Worm (Caenorhabditis elegans) whole organism, midembryonic: Measurements from ENCODE around the gene enee-1.

ENCODE experiments used
- T22C8.4 ChIP-seq: fragments of 200-800 bp; sonication (Bioruptor generic); IDR thresholded peaks from 2 replicates; pipeline ENCODE4 v1.3.6; 2022; ENCODE audit warnings: missing genetic modification characterization, missing compliant biosample characterization
- cog-1 ChIP-seq: sonication (generic microtip); optimal IDR thresholded peaks from 2 replicates; lab custom pipeline; 2016; ENCODE audit warnings: missing genetic modification characterization, missing compliant biosample characterization
- flt-1 ChIP-seq: fragments of 200-800 bp; sonication (Bioruptor generic); IDR thresholded peaks from 2 replicates; pipeline ENCODE4 v1.3.6; 2022; ENCODE audit warnings: missing genetic modification characterization, missing compliant biosample characterization
- klf-2 ChIP-seq: fragments of 200-800 bp; sonication (Bioruptor generic); conservative IDR thresholded peaks from 2 replicates; pipeline ENCODE4 v1.3.6; 2022; ENCODE audit warnings: missing genetic modification reagents, missing genetic modification characterization, missing compliant biosample characterization
- med-1 ChIP-seq: sonication (generic microtip); optimal IDR thresholded peaks from 2 replicates; lab custom pipeline; 2017; ENCODE audit warnings: missing genetic modification characterization, mild to moderate bottlenecking, missing compliant biosample characterization, antibody characterized with exemption, missing genetic modification reagents; ENCODE audit not compliant: insufficient read depth
- ref-1 ChIP-seq: fragments of 200-800 bp; sonication (Bioruptor generic); conservative IDR thresholded peaks from 2 replicates; pipeline ENCODE4 v1.3.6; 2022; ENCODE audit warnings: missing genetic modification reagents, missing genetic modification characterization, missing compliant biosample characterization
- tab-1 ChIP-seq: fragments of 200-800 bp; sonication (Bioruptor generic); IDR thresholded peaks from 2 replicates; pipeline ENCODE4 v1.3.6; 2022; ENCODE audit warnings: missing genetic modification characterization, missing compliant biosample characterization
- ztf-23 ChIP-seq: fragments of 200-800 bp; sonication (Bioruptor generic); IDR thresholded peaks from 2 replicates; pipeline ENCODE4 v1.3.6; 2022; ENCODE audit warnings: missing genetic modification reagents, missing genetic modification characterization, missing compliant biosample characterization
- ztf-29 ChIP-seq: fragments of 200-800 bp; sonication (Bioruptor generic); IDR thresholded peaks from 2 replicates; pipeline ENCODE4 v1.3.6; 2022; ENCODE audit warnings: missing genetic modification reagents, missing genetic modification characterization, missing compliant biosample characterization

The enee-1 gene

ce11 chrII:19238-19637, 5.2 kb upstream of the enee-1 start, which contains the start of gene gmeb-1:
Gene gmeb-1, plus strand, starts transcription at chrII:19538.
- TF ChIP-seq flt-1 (GFP tag; lab: Robert Waterston, UW) (no peak), T22C8.4 (no peak)

DNA sequence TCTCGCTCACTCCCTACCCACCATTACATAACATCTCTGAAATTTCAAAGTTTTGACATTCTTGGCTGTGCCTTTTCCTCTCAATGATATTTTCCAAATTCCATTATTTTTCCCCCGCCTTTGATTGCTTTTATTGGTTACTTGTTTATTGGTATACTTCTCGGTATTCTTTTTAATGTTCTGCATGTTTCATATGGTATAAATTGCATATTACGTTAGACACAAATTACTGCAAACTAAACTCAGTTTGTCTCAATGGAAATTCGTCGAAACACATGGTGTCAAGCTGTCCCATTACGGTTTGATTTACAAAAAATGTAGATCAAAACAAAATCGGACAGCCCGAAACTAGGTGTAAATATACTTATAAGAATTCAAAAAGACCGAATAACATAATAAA, 2.5 kb upstream of the enee-1 start:
- TF ChIP-seq ztf-23 (no peak), flt-1 (GFP tag; lab: Robert Waterston, UW) (no peak), cog-1 (no peak), T22C8.4 (no peak), ztf-29 (GFP tag; lab: Robert Waterston, UW) (no peak)

DNA sequence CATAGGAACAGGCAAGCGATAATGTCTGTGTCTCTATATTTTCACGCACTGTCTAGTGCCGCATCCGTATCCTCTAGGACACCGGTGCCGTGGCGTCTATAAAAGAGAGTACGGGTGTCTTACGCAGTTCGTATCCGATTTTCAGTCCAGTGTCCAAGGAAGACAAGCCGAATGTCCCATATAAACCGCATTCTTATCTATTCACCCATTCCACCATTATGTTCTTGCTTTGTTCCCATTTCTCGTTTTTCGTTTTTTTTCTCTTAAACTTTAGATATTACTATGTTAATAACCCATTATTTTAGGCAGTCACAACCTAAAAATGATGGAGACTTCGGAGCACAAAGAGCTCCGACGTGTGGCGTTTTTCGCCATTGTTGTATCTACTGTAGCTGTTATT, 1.4 kb upstream of the enee-1 start, which contains the start of gene sqt-2:
Gene sqt-2, plus strand, starts transcription at position 301 of the 400 bp plus-strand sequence.
- no peak for TF ChIP-seq tab-1
- TF ChIP-seq ztf-29 (GFP tag; lab: Robert Waterston, UW): no peak

- TF ChIP-seq T22C8.4 (no peak), ztf-23 (no peak), ref-1 (no peak), tab-1 (no peak), flt-1 (GFP tag; lab: Robert Waterston, UW) (no peak), ztf-29 (GFP tag; lab: Robert Waterston, UW) (no peak), cog-1 (no peak), med-1 (GFP tag; lab: Kevin White, UChicago) (no peak), klf-2 (GFP tag; lab: Robert Waterston, UW) (no peak)
Measured at ce11 chrII:23739-24138, 727 bp upstream of the enee-1 start.

- TF ChIP-seq med-1 (GFP tag; lab: Kevin White, UChicago): no peak
Measured at ce11 chrII:28283-28682, 3.8 kb downstream of the enee-1 start, which contains the start of gene F23F1.4. Gene F23F1.4, minus strand, starts transcription at chrII:28423.

DNA sequence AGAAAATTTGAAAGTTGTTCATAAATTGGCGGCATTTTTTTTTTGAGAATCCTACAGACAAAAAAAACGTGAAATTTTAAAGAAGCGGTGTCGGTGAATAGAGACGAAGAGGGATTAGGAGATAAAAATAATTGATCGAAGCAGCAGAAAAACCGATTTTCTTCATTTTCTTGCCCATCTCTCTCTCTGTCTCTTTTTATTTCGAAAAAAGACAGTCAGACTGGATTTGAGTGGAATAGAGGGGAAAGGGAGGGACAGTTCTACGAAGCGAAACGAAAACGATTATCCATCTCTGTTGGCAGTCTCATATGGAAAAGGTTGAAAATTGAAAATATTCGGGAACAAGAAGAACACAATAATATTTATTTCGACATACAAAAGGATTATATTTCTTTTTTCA, 5.1 kb downstream of the enee-1 start:
- TF ChIP-seq klf-2 (GFP tag; lab: Robert Waterston, UW): no peak
- no peak for TF ChIP-seq med-1 (GFP tag; lab: Kevin White, UChicago)
- no peak for TF ChIP-seq cog-1
- no peak for TF ChIP-seq ztf-23
- TF ChIP-seq ref-1: no peak
- TF ChIP-seq ztf-29 (GFP tag; lab: Robert Waterston, UW): no peak
- no peak for TF ChIP-seq flt-1 (GFP tag; lab: Robert Waterston, UW)
- no peak for TF ChIP-seq tab-1
- TF ChIP-seq T22C8.4: no peak

- TF ChIP-seq ztf-29 (GFP tag; lab: Robert Waterston, UW) (no peak), ztf-23 (no peak), cog-1 (no peak), tab-1 (no peak), klf-2 (GFP tag; lab: Robert Waterston, UW) (no peak)
Measured at ce11 chrII:31521-31920, 7.1 kb downstream of the enee-1 start, which contains the start of the genes F23F1.5 and fbxc-54. Gene F23F1.5, minus strand, starts transcription at chrII:31584. Gene fbxc-54, plus strand, starts transcription at chrII:31719.

DNA sequence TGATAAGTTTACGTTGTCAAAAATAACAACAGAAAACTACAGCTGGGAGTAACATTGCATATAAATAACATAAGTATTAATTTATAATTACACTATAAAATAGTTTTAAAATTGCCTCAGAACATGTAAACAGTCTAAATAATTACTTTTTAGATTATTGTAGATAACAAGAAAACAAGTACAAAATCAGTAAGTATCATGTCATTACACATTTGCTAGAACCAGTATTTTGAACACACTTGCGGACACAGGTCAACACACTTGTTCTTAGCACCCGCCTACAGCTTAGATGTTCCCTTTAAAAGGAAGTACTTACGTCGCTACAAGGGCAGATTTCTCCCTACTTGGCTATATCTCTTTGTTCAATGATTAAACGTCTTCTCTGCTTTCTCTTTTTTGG, 9.4 kb downstream of the enee-1 start, which contains the start of gene F23F1.2:
Gene F23F1.2, plus strand, starts transcription at position 301 of the 400 bp plus-strand sequence.
- TF ChIP-seq klf-2 (GFP tag; lab: Robert Waterston, UW) (no peak), ztf-29 (GFP tag; lab: Robert Waterston, UW) (no peak), ztf-23 (no peak), ref-1 (no peak), med-1 (GFP tag; lab: Kevin White, UChicago) (no peak), T22C8.4 (no peak)

DNA sequence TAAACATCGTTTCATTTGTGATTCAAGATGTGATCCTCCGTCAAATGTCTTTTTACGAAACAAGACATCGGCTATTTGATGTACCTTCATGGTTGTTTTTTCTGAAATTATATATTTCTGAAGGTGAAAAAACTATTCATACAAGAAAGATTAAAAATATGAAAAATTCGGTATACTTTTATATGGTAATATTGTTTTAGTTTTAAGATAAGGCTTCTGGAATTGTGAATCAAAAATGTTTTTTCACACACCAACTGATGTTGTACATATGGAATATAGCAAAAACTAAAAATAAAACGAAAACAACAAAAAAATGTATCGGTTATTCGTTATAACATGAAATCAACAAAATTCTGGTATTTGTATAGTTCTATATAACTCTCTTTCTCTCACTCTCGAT, 12.7 kb downstream of the enee-1 start, which contains the start of gene F23F1.6:
Gene F23F1.6, minus strand, starts transcription at position 101 of the 400 bp plus-strand sequence.
- TF ChIP-seq ztf-29 (GFP tag; lab: Robert Waterston, UW) (no peak), cog-1 (no peak), tab-1 (no peak), T22C8.4 (no peak), ztf-23 (no peak), ref-1 (no peak), klf-2 (GFP tag; lab: Robert Waterston, UW) (no peak), flt-1 (GFP tag; lab: Robert Waterston, UW) (no peak), med-1 (GFP tag; lab: Kevin White, UChicago) (no peak)

DNA sequence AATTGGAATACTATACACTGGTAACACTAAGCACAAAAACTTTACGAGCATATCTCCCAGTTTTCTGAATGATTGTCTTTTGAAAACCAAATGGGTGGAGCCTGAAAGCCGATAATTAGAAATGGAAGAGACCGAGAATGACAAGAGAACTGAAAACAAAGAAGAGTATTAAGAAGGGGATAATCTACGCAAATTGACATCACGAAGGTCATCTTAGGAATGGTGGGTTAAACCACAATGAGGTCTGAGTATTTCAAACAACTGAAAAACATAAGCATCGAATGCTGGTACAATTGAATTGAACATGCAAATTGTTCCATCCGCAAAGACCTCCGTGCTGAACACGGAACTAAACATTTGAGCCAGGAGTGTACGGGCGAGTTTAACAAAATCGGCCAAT, 15.0 kb downstream of the enee-1 start, which contains the start of gene spp-24:
Gene spp-24, minus strand, starts transcription at position 101 of the 400 bp plus-strand sequence.
- TF ChIP-seq ref-1 (no peak), T22C8.4 (no peak), ztf-29 (GFP tag; lab: Robert Waterston, UW) (no peak), tab-1 (no peak), med-1 (GFP tag; lab: Kevin White, UChicago) (no peak), ztf-23 (no peak), cog-1 (no peak), klf-2 (GFP tag; lab: Robert Waterston, UW) (no peak), flt-1 (GFP tag; lab: Robert Waterston, UW) (no peak)

- TF ChIP-seq ztf-29 (GFP tag; lab: Robert Waterston, UW) (no peak), med-1 (GFP tag; lab: Kevin White, UChicago) (no peak), tab-1 (no peak), flt-1 (GFP tag; lab: Robert Waterston, UW) (no peak), ztf-23 (no peak), ref-1 (no peak), klf-2 (GFP tag; lab: Robert Waterston, UW) (no peak), cog-1 (no peak), T22C8.4 (no peak)
Measured at ce11 chrII:41914-42313, 17.4 kb downstream of the enee-1 start, which contains the start of gene F23F1.10. Gene F23F1.10, minus strand, starts transcription at chrII:41982.
